Fruit fly (Drosophila melanogaster) whole organism, embryonic: ENCODE measurements around the gene trbl.

ENCODE experiments used
- Awh ChIP-seq: fragments of 200-800 bp; sonication (Bioruptor generic); IDR thresholded peaks from 2 replicates; pipeline ENCODE4, ENCODE4 v1.3.6; 2022; ENCODE audit warnings: missing biosample characterization, missing genetic modification characterization
- B-H2 ChIP-seq: fragments of 200-800 bp; sonication (Bioruptor generic); optimal IDR thresholded peaks from 2 replicates; lab custom pipeline; 2018; ENCODE audit warnings: missing biosample characterization, mild to moderate bottlenecking, missing genetic modification characterization
- CG10209 ChIP-seq: fragments of 200-800 bp; sonication (Bioruptor generic); optimal IDR thresholded peaks from 3 replicates; lab custom pipeline; 2017; ENCODE audit warnings: missing biosample characterization, mild to moderate bottlenecking, missing genetic modification characterization, missing genetic modification reagents
- CG10462 ChIP-seq: fragments of 200-800 bp; sonication (Bioruptor generic); optimal IDR thresholded peaks from 2 replicates; lab custom pipeline; 2016; ENCODE audit warnings: missing biosample characterization, missing genetic modification characterization
- CG11456 ChIP-seq: fragments of 200-800 bp; sonication (Bioruptor generic); IDR thresholded peaks from 3 replicates; pipeline ENCODE4 v1.3.6; 2022; ENCODE audit warnings: missing biosample characterization, missing genetic modification characterization
- CG12391 ChIP-seq: fragments of 200-800 bp; sonication (Bioruptor generic); optimal IDR thresholded peaks from 3 replicates; lab custom pipeline; 2018; ENCODE audit warnings: missing biosample characterization, mild to moderate bottlenecking, missing genetic modification characterization, moderate library complexity
- CG12659 ChIP-seq: fragments of 200-800 bp; sonication (Bioruptor generic); optimal IDR thresholded peaks from 3 replicates; lab custom pipeline; 2017; ENCODE audit warnings: mild to moderate bottlenecking, missing biosample characterization, missing genetic modification reagents, missing genetic modification characterization
- CG13296 ChIP-seq: fragments of 200-800 bp; sonication (Bioruptor generic); optimal IDR thresholded peaks from 3 replicates; lab custom pipeline; 2018; ENCODE audit warnings: missing biosample characterization, mild to moderate bottlenecking, missing genetic modification characterization
- CG16813 ChIP-seq: fragments of 200-800 bp; sonication (Bioruptor generic); IDR thresholded peaks from 3 replicates; pipeline ENCODE4 v1.3.6; 2022; ENCODE audit warnings: missing biosample characterization, missing genetic modification characterization; ENCODE audit not compliant: partially characterized antibody
- CG16815 ChIP-seq: fragments of 200-800 bp; sonication (Bioruptor generic); optimal IDR thresholded peaks from 3 replicates; lab custom pipeline; 2017; ENCODE audit warnings: missing biosample characterization, mild to moderate bottlenecking, missing genetic modification characterization
- CG17359 ChIP-seq: fragments of 200-800 bp; sonication (Bioruptor generic); optimal IDR thresholded peaks from 3 replicates; lab custom pipeline; 2018; ENCODE audit warnings: missing biosample characterization, mild to moderate bottlenecking, missing genetic modification characterization, moderate library complexity
- CG17385 ChIP-seq: fragments of 200-800 bp; sonication (Bioruptor generic); optimal IDR thresholded peaks from 3 replicates; lab custom pipeline; 2018; ENCODE audit warnings: missing biosample characterization, mild to moderate bottlenecking, missing genetic modification characterization
- CG17568 ChIP-seq: fragments of 200-800 bp; sonication (Bioruptor generic); optimal IDR thresholded peaks from 2 replicates; lab custom pipeline; 2018; ENCODE audit warnings: missing biosample characterization, mild to moderate bottlenecking, missing genetic modification characterization, moderate library complexity
- CG17802 ChIP-seq: fragments of 200-800 bp; sonication (Bioruptor generic); optimal IDR thresholded peaks from 2 replicates; lab custom pipeline; 2018; ENCODE audit warnings: missing biosample characterization, mild to moderate bottlenecking, missing genetic modification characterization, moderate library complexity
- CG33557 ChIP-seq: fragments of 200-800 bp; sonication (Bioruptor generic); optimal IDR thresholded peaks from 2 replicates; lab custom pipeline; 2019; ENCODE audit warnings: missing biosample characterization, mild to moderate bottlenecking, missing genetic modification characterization, moderate library complexity
- CG4328 ChIP-seq: fragments of 200-800 bp; sonication (Bioruptor generic); optimal IDR thresholded peaks from 3 replicates; lab custom pipeline; 2017; ENCODE audit warnings: missing biosample characterization, missing genetic modification reagents, missing genetic modification characterization
- CG6765 ChIP-seq: fragments of 200-800 bp; sonication (Bioruptor generic); optimal IDR thresholded peaks from 3 replicates; lab custom pipeline; 2017; ENCODE audit warnings: missing biosample characterization, mild to moderate bottlenecking, missing genetic modification characterization
- CG7987 ChIP-seq: fragments of 200-800 bp; sonication (Bioruptor generic); optimal IDR thresholded peaks from 2 replicates; lab custom pipeline; 2018; ENCODE audit warnings: missing biosample characterization, mild to moderate bottlenecking, missing genetic modification characterization, moderate library complexity
- CG8290 ChIP-seq, 3 experiments: fragments of 200-800 bp; sonication (Bioruptor generic); optimal IDR thresholded peaks; 2 replicates each; lab custom pipeline; 2016 to 2019; ENCODE audit warnings: missing biosample characterization in 3 of 3, missing genetic modification characterization in 3 of 3, mild to moderate bottlenecking in 2 of 3, moderate library complexity in 1 of 3
- CG8359 ChIP-seq: fragments of 200-800 bp; sonication (Bioruptor generic); optimal IDR thresholded peaks from 2 replicates; lab custom pipeline; 2017; ENCODE audit warnings: missing biosample characterization, mild to moderate bottlenecking, missing genetic modification characterization, borderline replicate concordance
- Eip74EF ChIP-seq, 2 experiments: fragments of 200-800 bp in 1 of 2; fragments of >200 bp in 1 of 2; sonication (Bioruptor generic) in 1 of 2; optimal IDR thresholded peaks; 2 replicates each; lab custom pipeline; 2017 to 2019; ENCODE audit warnings: missing biosample characterization in 2 of 2, missing genetic modification characterization in 2 of 2, mild to moderate bottlenecking in 1 of 2, moderate library complexity in 1 of 2
- Ets97D ChIP-seq: fragments of 200-800 bp; sonication (Bioruptor generic); optimal IDR thresholded peaks from 3 replicates; lab custom pipeline; 2016; ENCODE audit warnings: missing biosample characterization, missing genetic modification characterization
- Med ChIP-seq: fragments of 200-800 bp; sonication (Bioruptor generic); peaks from one replicate; lab custom pipeline; 2016; ENCODE audit warnings: missing biosample characterization, missing genetic modification characterization, mild to moderate bottlenecking, inconsistent platforms, moderate library complexity
- Meics ChIP-seq: fragments of 200-800 bp; sonication (Bioruptor generic); optimal IDR thresholded peaks from 2 replicates; lab custom pipeline; 2017; ENCODE audit warnings: missing biosample characterization, mild to moderate bottlenecking, missing genetic modification characterization
- Neu2 ChIP-seq: fragments of 200-800 bp; sonication (Bioruptor generic); optimal IDR thresholded peaks from 3 replicates; lab custom pipeline; 2016; ENCODE audit warnings: missing biosample characterization, missing genetic modification characterization, borderline replicate concordance
- NfI ChIP-seq: fragments of 200-800 bp; sonication (Bioruptor generic); optimal IDR thresholded peaks from 3 replicates; lab custom pipeline; 2018; ENCODE audit warnings: missing biosample characterization, mild to moderate bottlenecking, missing genetic modification characterization, moderate library complexity
- PHDP ChIP-seq: fragments of 200-800 bp; sonication (Bioruptor generic); optimal IDR thresholded peaks from 3 replicates; lab custom pipeline; 2018; ENCODE audit warnings: missing biosample characterization, mild to moderate bottlenecking, missing genetic modification characterization, moderate library complexity
- Sox100B ChIP-seq: fragments of 200-800 bp; sonication (Bioruptor generic); optimal IDR thresholded peaks from 3 replicates; lab custom pipeline; 2018; ENCODE audit warnings: missing biosample characterization, mild to moderate bottlenecking, missing genetic modification characterization
- Vsx1 ChIP-seq: fragments of 200-800 bp; sonication (Bioruptor generic); optimal IDR thresholded peaks from 2 replicates; lab custom pipeline; 2017; ENCODE audit warnings: missing biosample characterization, mild to moderate bottlenecking, missing genetic modification characterization, missing genetic modification reagents
- Xbp1 ChIP-seq: fragments of 200-800 bp; sonication (Bioruptor generic); optimal IDR thresholded peaks from 3 replicates; lab custom pipeline; 2016; ENCODE audit warnings: missing biosample characterization, mild to moderate bottlenecking, missing genetic modification characterization
- bigmax ChIP-seq: fragments of 200-800 bp; sonication (Bioruptor generic); optimal IDR thresholded peaks from 2 replicates; lab custom pipeline; 2018; ENCODE audit warnings: missing biosample characterization, mild to moderate bottlenecking, missing genetic modification characterization
- btn ChIP-seq: fragments of 200-800 bp; sonication (Bioruptor generic); optimal IDR thresholded peaks from 2 replicates; lab custom pipeline; 2016; ENCODE audit warnings: missing biosample characterization, missing genetic modification characterization
- cg ChIP-seq: fragments of 200-800 bp; sonication (Bioruptor generic); optimal IDR thresholded peaks from 3 replicates; lab custom pipeline; 2019; ENCODE audit warnings: missing biosample characterization, mild to moderate bottlenecking, missing genetic modification characterization, moderate library complexity
- ci ChIP-seq: fragments of 200-800 bp; sonication (Bioruptor generic); IDR thresholded peaks from 3 replicates; pipeline ENCODE4 v1.3.6; 2022; ENCODE audit warnings: missing biosample characterization, missing genetic modification characterization
- crc ChIP-seq: fragments of 200-800 bp; sonication (Bioruptor generic); optimal IDR thresholded peaks from 2 replicates; lab custom pipeline; 2016; ENCODE audit warnings: missing biosample characterization, missing genetic modification characterization
- ewg ChIP-seq: fragments of 200-800 bp; sonication (Bioruptor generic); optimal IDR thresholded peaks from 3 replicates; lab custom pipeline; 2017; ENCODE audit warnings: mild to moderate bottlenecking, missing biosample characterization, missing genetic modification reagents, missing genetic modification characterization
- exex ChIP-seq: fragments of 200-800 bp; sonication (Bioruptor generic); optimal IDR thresholded peaks from 4 replicates; lab custom pipeline; 2018; ENCODE audit warnings: missing biosample characterization, mild to moderate bottlenecking, missing genetic modification characterization, moderate library complexity
- fu2 ChIP-seq: fragments of 200-800 bp; sonication (Bioruptor generic); optimal IDR thresholded peaks from 2 replicates; lab custom pipeline; 2016; ENCODE audit warnings: missing biosample characterization, missing genetic modification characterization
- gsb-n ChIP-seq: fragments of 200-800 bp; sonication (Bioruptor generic); optimal IDR thresholded peaks from 3 replicates; lab custom pipeline; 2018; ENCODE audit warnings: missing biosample characterization, mild to moderate bottlenecking, missing genetic modification characterization
- hkb ChIP-seq, 2 experiments: fragments of 200-800 bp in 1 of 2; fragments of >200 bp in 1 of 2; sonication (Bioruptor generic) in 1 of 2; IDR thresholded peaks in 1 of 2; optimal IDR thresholded peaks in 1 of 2; 2 replicates each; pipeline versions ENCODE4 v1.3.6 to Lab custom; 2017 to 2022; ENCODE audit warnings: missing biosample characterization in 1 of 2, missing genetic modification characterization in 1 of 2
- hth ChIP-seq: fragments of >200 bp; optimal IDR thresholded peaks from 2 replicates; lab custom pipeline; 2017; ENCODE audit warnings: inconsistent platforms
- mirr ChIP-seq: fragments of 200-800 bp; sonication (Bioruptor generic); optimal IDR thresholded peaks from 3 replicates; lab custom pipeline; 2018; ENCODE audit warnings: missing biosample characterization, mild to moderate bottlenecking, missing genetic modification characterization
- sd ChIP-seq: fragments of 200-800 bp; sonication (Bioruptor generic); optimal IDR thresholded peaks from 3 replicates; lab custom pipeline; 2018; ENCODE audit warnings: missing biosample characterization, mild to moderate bottlenecking, missing genetic modification characterization, moderate library complexity
- tin ChIP-seq: fragments of 200-800 bp; sonication (Bioruptor generic); optimal IDR thresholded peaks from 3 replicates; lab custom pipeline; 2016; ENCODE audit warnings: missing biosample characterization, missing genetic modification characterization
- twi ChIP-seq: fragments of 200-800 bp; optimal IDR thresholded peaks from 2 replicates; lab custom pipeline; 2019; ENCODE audit warnings: missing biosample characterization, mild to moderate bottlenecking, missing genetic modification characterization, moderate library complexity
- unpg ChIP-seq: fragments of 200-800 bp; sonication (Bioruptor generic); optimal IDR thresholded peaks from 3 replicates; lab custom pipeline; 2018; ENCODE audit warnings: missing biosample characterization, mild to moderate bottlenecking, missing genetic modification characterization, moderate library complexity
- usp ChIP-seq: fragments of >200 bp; optimal IDR thresholded peaks from 2 replicates; lab custom pipeline; 2017; ENCODE audit warnings: missing biosample characterization, missing genetic modification characterization
- vvl ChIP-seq: fragments of 200-800 bp; sonication (Bioruptor generic); IDR thresholded peaks from 2 replicates; pipeline ENCODE4 v1.3.6; 2022; ENCODE audit warnings: missing biosample characterization, missing genetic modification characterization
- zfh1 ChIP-seq: fragments of 200-800 bp; sonication (Bioruptor generic); IDR thresholded peaks from 3 replicates; pipeline ENCODE4 v1.3.6; 2022; ENCODE audit warnings: missing biosample characterization, missing genetic modification characterization

trbl gene

DNA sequence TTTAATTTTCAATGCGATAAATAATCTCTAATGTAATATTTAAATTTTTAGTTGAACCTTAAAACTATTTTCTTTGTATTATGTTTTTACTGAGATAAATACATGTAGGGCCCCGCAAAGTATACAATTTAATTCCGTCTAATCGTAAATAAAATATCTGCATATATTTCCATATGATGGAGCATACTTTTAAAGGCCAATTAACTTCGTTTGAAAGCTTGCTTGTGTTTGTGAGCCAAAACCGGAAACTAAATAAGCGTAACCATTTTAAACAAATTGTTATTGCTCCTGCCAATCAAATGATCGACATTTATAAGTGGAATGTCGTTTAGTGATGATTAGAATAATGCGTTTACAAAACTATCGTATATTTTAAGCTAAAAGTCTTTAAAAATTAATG, 9.4 kb upstream of the trbl start:
- peak; percentile 18 for TF ChIP-seq gsb-n (tag; lab: Kevin White, UChicago)
- no peak for TF ChIP-seq CG7987
- peak; percentile 8 for TF ChIP-seq CG12659
- no peak for TF ChIP-seq CG4328 (GFP tag; lab: Kevin White, UChicago)
- peak; percentile 26 for TF ChIP-seq mirr (GFP tag; lab: Kevin White, UChicago)
- no peak for TF ChIP-seq crc (GFP tag; lab: Kevin White, UChicago)
- peak; percentile 61 for TF ChIP-seq vvl (GFP tag; lab: Robert Waterston, UW)
- peak; percentile 100 for TF ChIP-seq Vsx1 (GFP tag; lab: Kevin White, UChicago)
- no peak for TF ChIP-seq CG11456 (GFP tag; lab: Robert Waterston, UW)
- TF ChIP-seq Meics (GFP tag; lab: Kevin White, UChicago) = peak; percentile 8
- peak; percentile 63 for TF ChIP-seq Med (GFP tag; lab: Kevin White, UChicago)
- peak; percentile 42 for TF ChIP-seq unpg (GFP tag; lab: Kevin White, UChicago)
- TF ChIP-seq tin (GFP tag; lab: Kevin White, UChicago) = no peak
- no peak for TF ChIP-seq ewg (GFP tag; lab: Kevin White, UChicago)
- peak; percentile 17 for TF ChIP-seq CG6765 (GFP tag; lab: Kevin White, UChicago)
- TF ChIP-seq Eip74EF (GFP tag; optimal IDR thresholded peaks at IDR 0.05; lab: Kevin White, UChicago) = peak in 1 of 2 experiments; percentile 52
- no peak for TF ChIP-seq twi (tag; lab: Kevin White, UChicago)
- TF ChIP-seq hkb (optimal IDR thresholded peaks at IDR 0.05; lab: Kevin White, UChicago) = no peak
- 0 out of 2 replicates have a peak, but pooled peaks have one; percentile 20 for TF ChIP-seq hkb (GFP tag; IDR thresholded peaks at IDR 0.05; lab: Robert Waterston, UW)
- TF ChIP-seq usp = no peak
- TF ChIP-seq cg (GFP tag; lab: Kevin White, UChicago) = peak; percentile 60
- no peak for TF ChIP-seq CG10209 (GFP tag; lab: Kevin White, UChicago)
- TF ChIP-seq NfI (GFP tag; lab: Kevin White, UChicago) = peak; percentile 10
- TF ChIP-seq sd (tag; lab: Kevin White, UChicago) = peak; percentile 26
- no peak for TF ChIP-seq Awh (GFP tag; lab: Robert Waterston, UW)
- peak; percentile 22 for TF ChIP-seq CG17385 (GFP tag; lab: Kevin White, UChicago)
- TF ChIP-seq CG17359 (tag; lab: Kevin White, UChicago) = peak; percentile 16
- TF ChIP-seq CG16813 = no peak
- peak; percentile 23 for TF ChIP-seq CG17568 (GFP tag; lab: Kevin White, UChicago)
- no peak for TF ChIP-seq fu2 (GFP tag; lab: Kevin White, UChicago)
- TF ChIP-seq CG16815 (GFP tag; lab: Kevin White, UChicago) = no peak
- TF ChIP-seq Xbp1 (GFP tag; lab: Kevin White, UChicago) = no peak
- no peak for TF ChIP-seq CG33557 (GFP tag; lab: Kevin White, UChicago)
- no peak for TF ChIP-seq bigmax (GFP tag; lab: Kevin White, UChicago)
- TF ChIP-seq btn (GFP tag; lab: Kevin White, UChicago) = no peak
- peak; percentile 7; the same call in 1 of the 3 replicates for TF ChIP-seq ci (GFP tag; lab: Robert Waterston, UW)
- peak; percentile 4 for TF ChIP-seq CG12391 (tag; lab: Kevin White, UChicago)
- no peak for TF ChIP-seq CG10462
- no peak for TF ChIP-seq zfh1 (GFP tag; lab: Robert Waterston, UW)
- TF ChIP-seq CG13296 = peak; percentile 13
- TF ChIP-seq hth = no peak
- TF ChIP-seq CG8290 (GFP tag; optimal IDR thresholded peaks at IDR 0.05; lab: Kevin White, UChicago) = no peak
- peak in 1 of 2 experiments; percentile 17 for TF ChIP-seq CG8290 (tag; optimal IDR thresholded peaks at IDR 0.05; lab: Kevin White, UChicago)
- TF ChIP-seq CG8359 (GFP tag; lab: Kevin White, UChicago) = no peak
- peak; percentile 35 for TF ChIP-seq PHDP (tag; lab: Kevin White, UChicago)
- TF ChIP-seq B-H2 (GFP tag; lab: Kevin White, UChicago) = peak; percentile 24
- TF ChIP-seq CG17802 = no peak
- peak; percentile 53 for TF ChIP-seq exex (tag; lab: Kevin White, UChicago)
- TF ChIP-seq Neu2 (GFP tag; lab: Kevin White, UChicago) = no peak
- peak; percentile 27 for TF ChIP-seq Sox100B (GFP tag; lab: Kevin White, UChicago)
- peak; percentile 90 for TF ChIP-seq Ets97D (GFP tag; lab: Kevin White, UChicago)
